Fruit fly (Drosophila melanogaster) whole organism, prepupa: Measurements from ENCODE around the gene org-1.

Experiments used
- CG31627 ChIP-seq: fragments of 200-800 bp; sonication (Bioruptor generic); optimal IDR thresholded peaks from 3 replicates; lab custom pipeline; 2016; ENCODE audit warnings: missing biosample characterization, missing genetic modification characterization
- CG6854 ChIP-seq: fragments of 200-800 bp; sonication (Bioruptor generic); optimal IDR thresholded peaks from 2 replicates; lab custom pipeline; 2017; ENCODE audit warnings: missing biosample characterization, mild to moderate bottlenecking, missing genetic modification characterization
- Eip93F ChIP-seq: fragments of 200-800 bp; sonication (Bioruptor generic); optimal IDR thresholded peaks from 2 replicates; lab custom pipeline; 2016; ENCODE audit warnings: missing biosample characterization, mild to moderate bottlenecking, missing genetic modification characterization
- Ets21C ChIP-seq: fragments of 200-800 bp; sonication (Bioruptor generic); optimal IDR thresholded peaks from 3 replicates; lab custom pipeline; 2016; ENCODE audit warnings: missing biosample characterization, missing genetic modification characterization
- Hr39 ChIP-seq: fragments of 200-800 bp; sonication (Bioruptor generic); optimal IDR thresholded peaks from 2 replicates; lab custom pipeline; 2016; ENCODE audit warnings: missing biosample characterization, missing genetic modification characterization
- Hr4 ChIP-seq: fragments of 200-800 bp; sonication (Bioruptor generic); optimal IDR thresholded peaks from 3 replicates; lab custom pipeline; 2016; ENCODE audit warnings: missing biosample characterization, missing genetic modification characterization
- OdsH ChIP-seq: fragments of 200-800 bp; sonication (Bioruptor generic); optimal IDR thresholded peaks from 3 replicates; lab custom pipeline; 2016; ENCODE audit warnings: missing biosample characterization, missing genetic modification characterization
- Smox ChIP-seq: fragments of 200-800 bp; sonication (Bioruptor generic); optimal IDR thresholded peaks from 3 replicates; lab custom pipeline; 2016; ENCODE audit warnings: missing biosample characterization, missing genetic modification characterization
- Sox14 ChIP-seq: fragments of 200-800 bp; sonication (Bioruptor generic); optimal IDR thresholded peaks from 3 replicates; lab custom pipeline; 2016; ENCODE audit warnings: missing biosample characterization, missing genetic modification characterization
- dsx ChIP-seq: fragments of 200-800 bp; optimal IDR thresholded peaks from 3 replicates; lab custom pipeline; 2019; ENCODE audit warnings: missing biosample characterization, mild to moderate bottlenecking, missing genetic modification characterization, moderate library complexity; ENCODE audit not compliant: poor library complexity, severe bottlenecking
- lz ChIP-seq: fragments of 200-800 bp; sonication (Bioruptor generic); optimal IDR thresholded peaks from 3 replicates; lab custom pipeline; 2016; ENCODE audit warnings: missing biosample characterization, missing genetic modification characterization
- vri ChIP-seq: fragments of 200-800 bp; sonication (Bioruptor generic); optimal IDR thresholded peaks from 3 replicates; lab custom pipeline; 2016; ENCODE audit warnings: missing biosample characterization, mild to moderate bottlenecking, missing genetic modification characterization

- TF ChIP-seq Ets21C (GFP tag; lab: Kevin White, UChicago) (no peak), OdsH (no peak), CG6854 (no peak), Eip93F (GFP tag; lab: Kevin White, UChicago) (no peak), Smox (GFP tag; lab: Kevin White, UChicago) (no peak), Hr4 (GFP tag; lab: Kevin White, UChicago) (no peak), Hr39 (GFP tag; lab: Kevin White, UChicago) (no peak), vri (GFP tag; lab: Kevin White, UChicago) (peak; percentile 15), lz (no peak), Sox14 (GFP tag; lab: Kevin White, UChicago) (no peak), CG31627 (no peak), dsx (GFP tag; lab: Kevin White, UChicago) (no peak)
Measured at dm6 chrX:8412197-8413160, 42.4 kb downstream of the org-1 start.
